Fruit fly (Drosophila melanogaster) whole organism, larva: ENCODE data around the gene Ugt37A3.
A peak's percentile ranks its signal among the peaks of the same experiment; 100 is the strongest.

Source experiments
- noc ChIP-seq: fragments of 200-800 bp; sonication (Bioruptor generic); optimal IDR thresholded peaks from 3 replicates; lab custom pipeline; 2019; ENCODE audit warnings: missing biosample characterization, mild to moderate bottlenecking, missing genetic modification characterization, moderate library complexity

The Ugt37A3 gene

DNA sequence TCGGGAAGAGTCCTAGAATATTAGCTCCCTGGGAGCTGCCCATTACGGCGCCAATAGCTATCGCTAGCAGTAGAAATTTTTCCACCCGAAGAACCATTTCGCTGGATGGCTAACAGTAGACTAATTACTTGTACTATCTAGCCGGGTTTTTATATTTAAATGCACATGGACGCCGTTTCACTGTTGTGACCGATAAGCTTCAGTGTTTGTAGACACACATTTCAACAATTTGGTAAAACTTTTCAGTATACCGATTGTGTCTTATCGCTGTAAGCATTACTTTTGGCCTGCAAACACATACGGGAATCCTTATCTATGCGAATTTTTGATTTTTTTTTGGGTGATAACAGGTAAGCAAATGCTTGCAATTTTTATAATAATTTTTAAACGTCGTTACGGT is at the start of gene Ugt37A3:
TSS of gene Ugt37A3 (minus strand) at position 101 of the 400 bp plus-strand sequence.
- TF ChIP-seq noc (tag; lab: Kevin White, UChicago): no peak

DNA sequence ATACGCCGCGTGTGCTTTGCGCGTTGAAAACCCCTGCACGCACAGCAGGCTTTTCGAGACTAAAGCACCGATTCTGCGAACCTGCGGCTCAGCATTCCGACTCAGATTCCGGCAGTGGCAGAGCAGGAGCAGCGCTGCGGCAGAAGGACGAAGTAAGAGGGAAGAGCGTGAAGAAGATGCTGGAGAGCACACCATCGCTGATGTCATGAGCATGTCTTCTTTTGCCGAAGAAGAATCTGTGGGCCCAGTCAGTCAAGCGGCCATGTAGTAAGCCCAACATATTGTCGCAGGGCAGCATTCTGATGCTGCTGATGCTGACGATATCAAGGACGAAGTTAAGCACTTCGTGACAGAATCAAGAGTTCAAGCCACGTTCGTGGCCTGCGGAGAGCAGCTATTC is 39.7 kb upstream of the Ugt37A3 start, which contains the start of gene beat-Vc:
TSS of gene beat-Vc (minus strand) at position 65 of the 400 bp plus-strand sequence.
- TF ChIP-seq noc (tag; lab: Kevin White, UChicago): no peak

DNA sequence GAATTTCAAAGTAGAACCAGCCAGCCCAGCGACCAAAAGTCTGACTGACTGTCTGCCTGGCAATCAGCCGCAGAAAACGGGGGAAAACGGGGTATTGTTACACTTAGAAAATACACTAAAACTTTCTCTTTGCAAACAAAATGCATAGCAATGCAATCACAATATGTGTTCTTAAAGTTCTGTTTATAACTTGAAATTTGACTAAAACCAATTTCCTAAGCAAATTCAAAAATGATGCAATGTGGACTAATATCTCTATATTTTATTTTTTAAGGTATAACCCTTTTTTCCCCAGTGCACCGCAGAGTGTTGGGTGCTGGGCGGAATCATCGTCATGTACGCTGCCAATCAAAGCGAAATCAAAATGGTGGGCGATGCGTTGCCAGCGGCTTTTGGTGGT is 7.5 kb upstream of the Ugt37A3 start:
- TF ChIP-seq noc (tag; lab: Kevin White, UChicago): no peak

DNA sequence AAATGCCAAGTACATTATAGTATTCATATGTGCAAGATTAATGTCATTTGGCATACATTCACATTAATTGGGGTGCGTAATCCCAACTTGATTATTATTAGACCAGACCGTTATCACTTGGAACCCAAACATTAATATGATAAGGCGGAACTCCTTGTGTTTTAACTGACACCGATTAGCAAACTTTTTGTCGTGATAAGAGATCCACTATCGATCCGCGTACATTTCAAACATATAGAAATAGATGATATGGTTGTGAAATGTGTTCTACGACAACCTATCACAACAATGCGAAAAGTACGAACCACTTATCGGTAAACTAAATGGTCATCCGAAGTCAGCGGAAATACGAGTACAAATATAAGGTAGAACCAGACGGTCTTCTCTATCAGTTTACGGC is 4.2 kb downstream of the Ugt37A3 start, which contains the start of gene Ugt37A2:
TSS of gene Ugt37A2 (plus strand) at position 396 of the 400 bp plus-strand sequence.
- TF ChIP-seq noc (tag; lab: Kevin White, UChicago): no peak

- TF ChIP-seq noc (tag; lab: Kevin White, UChicago): no peak
Observed at dm6 chr3R:12727944-12728649, 15.4 kb downstream of the Ugt37A3 start.

- no peak for TF ChIP-seq noc (tag; lab: Kevin White, UChicago)
Observed at dm6 chr3R:12723759-12724158, 19.7 kb downstream of the Ugt37A3 start.

DNA sequence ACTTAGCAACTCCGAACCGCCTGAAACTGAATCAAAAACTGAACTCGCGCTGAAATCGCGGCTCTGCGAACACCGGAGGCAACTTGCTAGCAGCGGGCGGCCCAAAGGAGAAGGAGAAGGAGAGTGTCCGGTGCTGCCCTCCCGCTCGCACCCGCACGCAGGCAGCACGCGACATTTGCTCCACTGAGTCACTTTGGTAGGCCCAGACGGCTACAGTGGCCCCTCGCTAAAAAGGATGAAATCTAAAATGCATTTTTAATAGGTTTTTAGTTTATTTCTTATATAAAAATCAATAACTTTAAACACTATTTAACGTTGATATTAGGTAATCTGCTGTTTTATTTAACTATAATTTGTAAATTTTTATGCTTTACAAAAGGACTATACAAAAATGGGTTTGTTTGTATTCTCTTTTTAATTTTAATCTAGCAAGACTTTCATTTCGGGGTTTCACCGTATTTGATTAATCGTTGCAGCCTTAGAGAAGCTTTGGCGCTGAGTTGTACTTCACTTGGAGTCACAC is 21.0 kb downstream of the Ugt37A3 start, which contains the start of gene Men:
TSS of gene Men (minus strand) at position 51 of the 523 bp plus-strand sequence.
- peak; percentile 47 for TF ChIP-seq noc (tag; lab: Kevin White, UChicago)

DNA sequence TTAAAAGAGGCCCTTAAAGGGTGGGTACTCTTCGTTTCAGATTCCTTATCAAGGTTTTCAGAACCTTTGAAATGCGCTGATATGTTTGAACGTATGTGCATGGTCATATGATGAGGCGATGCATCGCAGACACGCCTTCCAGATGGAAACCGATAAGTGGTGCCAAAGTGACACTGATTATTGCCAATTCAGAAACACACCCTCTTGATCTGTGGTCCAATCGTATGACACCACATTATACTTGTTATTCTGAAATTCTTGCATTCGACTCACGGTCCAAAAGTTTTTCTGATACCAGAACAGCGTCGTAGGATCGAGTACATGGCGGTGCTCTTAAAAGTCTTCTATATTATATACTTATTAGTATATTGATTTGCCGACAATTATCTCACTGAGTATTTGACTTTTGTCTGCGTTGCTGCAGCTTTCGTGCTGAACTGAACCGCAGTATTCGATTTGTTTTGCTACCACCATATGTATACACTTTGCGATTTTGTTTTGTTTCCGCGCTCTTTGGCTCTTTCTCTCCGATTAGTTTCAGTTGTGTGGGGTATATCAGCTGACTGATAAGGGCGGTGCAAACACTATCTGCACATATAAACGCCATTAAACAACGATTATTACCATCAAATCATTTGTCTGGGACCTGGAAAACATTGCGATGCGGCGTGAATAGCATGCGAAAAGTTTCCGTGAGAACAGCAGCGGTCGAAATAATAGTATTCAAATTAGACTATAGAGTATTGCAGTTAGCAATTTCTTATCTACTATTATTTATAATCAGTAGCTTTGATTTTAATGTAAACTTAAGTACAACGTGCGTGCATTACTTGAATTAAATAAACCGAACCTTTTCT is 22.9 kb downstream of the Ugt37A3 start:
- peak; percentile 57 for TF ChIP-seq noc (tag; lab: Kevin White, UChicago)

DNA sequence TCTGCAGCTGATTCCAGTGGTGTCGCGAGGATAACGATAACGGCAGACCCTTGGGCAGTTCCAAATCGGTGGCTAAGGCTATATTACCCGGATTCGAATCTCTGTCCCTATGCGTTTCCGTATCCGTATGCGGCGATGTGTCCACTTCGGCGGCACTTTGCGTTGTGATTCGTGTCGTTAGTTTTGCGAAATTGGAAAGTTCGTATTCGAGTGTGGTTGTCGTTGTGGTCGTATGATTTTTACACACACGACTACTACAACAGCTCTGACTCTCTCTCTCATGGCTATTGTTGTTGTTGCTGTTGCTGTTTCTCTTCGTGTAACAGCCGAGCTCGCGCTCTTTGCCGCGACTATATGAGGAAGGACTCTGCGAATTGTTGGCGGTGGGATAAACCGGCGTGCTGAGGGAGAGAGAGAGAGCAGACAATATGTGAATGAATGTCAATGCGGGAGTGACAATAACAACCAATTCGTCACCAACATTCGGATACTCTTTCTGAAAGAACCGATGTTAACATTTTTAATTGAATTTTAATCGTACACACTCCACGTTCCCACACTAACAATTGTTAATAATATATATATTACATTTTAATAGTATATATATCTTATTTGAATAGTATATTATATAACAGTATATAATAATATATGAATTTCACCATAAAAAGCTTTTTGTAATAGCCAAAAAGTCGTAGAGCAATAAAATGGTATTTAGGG is 23.7 kb downstream of the Ugt37A3 start:
- peak; percentile 57 for TF ChIP-seq noc (tag; lab: Kevin White, UChicago)

- no peak for TF ChIP-seq noc (tag; lab: Kevin White, UChicago)
Observed at dm6 chr3R:12718536-12719033, 24.9 kb downstream of the Ugt37A3 start.

dm6 chr3R:12717588-12718535 is 25.6 kb downstream of the Ugt37A3 start:
- TF ChIP-seq noc (tag; lab: Kevin White, UChicago): peak; percentile 43

- peak; percentile 28 for TF ChIP-seq noc (tag; lab: Kevin White, UChicago)
Observed at dm6 chr3R:12716894-12717293, 26.6 kb downstream of the Ugt37A3 start.

DNA sequence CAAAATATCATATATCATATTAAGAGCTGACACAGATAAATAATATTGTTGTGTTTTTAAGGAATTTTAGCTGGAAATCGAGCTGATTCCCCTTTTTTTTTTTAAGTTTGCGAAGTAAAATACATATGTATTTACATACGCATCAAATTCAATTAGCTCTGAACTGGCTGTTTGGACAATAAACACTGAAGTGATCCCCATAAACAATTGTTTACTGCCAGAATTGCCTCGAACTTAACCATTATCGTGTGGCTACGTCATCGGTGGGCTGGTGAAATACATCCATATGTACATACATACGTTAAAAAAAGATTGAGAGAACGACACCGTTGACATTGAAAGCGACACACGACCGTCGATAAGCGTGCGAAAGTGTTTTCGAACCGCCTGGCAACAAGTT is 27.2 kb downstream of the Ugt37A3 start:
- TF ChIP-seq noc (tag; lab: Kevin White, UChicago): peak; percentile 49

dm6 chr3R:12715253-12715652 is 28.2 kb downstream of the Ugt37A3 start:
- TF ChIP-seq noc (tag; lab: Kevin White, UChicago): peak; percentile 63
